Fruit fly (Drosophila melanogaster) whole organism, embryonic: ENCODE results near the gene Glg1.

ENCODE experiments used
- ATbp ChIP-seq: fragments of 200-800 bp; sonication (Bioruptor generic); optimal IDR thresholded peaks from 2 replicates; lab custom pipeline; 2017; ENCODE audit warnings: missing biosample characterization, mild to moderate bottlenecking, missing genetic modification characterization, missing genetic modification reagents
- Adf1 ChIP-seq: fragments of 200-800 bp; sonication (Bioruptor generic); IDR thresholded peaks from 2 replicates; pipeline ENCODE4 v1.3.6; 2022; ENCODE audit warnings: missing biosample characterization, missing genetic modification characterization
- Atf6 ChIP-seq: fragments of 200-800 bp; sonication (Bioruptor generic); IDR thresholded peaks from 2 replicates; pipeline ENCODE4 v1.3.6; 2022; ENCODE audit warnings: missing biosample characterization, missing genetic modification characterization
- B-H2 ChIP-seq: fragments of 200-800 bp; sonication (Bioruptor generic); optimal IDR thresholded peaks from 2 replicates; lab custom pipeline; 2018; ENCODE audit warnings: missing biosample characterization, mild to moderate bottlenecking, missing genetic modification characterization
- CG11456 ChIP-seq: fragments of 200-800 bp; sonication (Bioruptor generic); IDR thresholded peaks from 3 replicates; pipeline ENCODE4 v1.3.6; 2022; ENCODE audit warnings: missing biosample characterization, missing genetic modification characterization
- CG11504 ChIP-seq: fragments of 200-800 bp; sonication (Bioruptor generic); optimal IDR thresholded peaks from 3 replicates; lab custom pipeline; 2019; ENCODE audit warnings: missing biosample characterization, mild to moderate bottlenecking, missing genetic modification characterization, moderate library complexity
- CG11696 ChIP-seq: fragments of 200-800 bp; sonication (Bioruptor generic); IDR thresholded peaks from 2 replicates; pipeline ENCODE4 v1.3.6; 2022; ENCODE audit warnings: missing biosample characterization, missing genetic modification characterization
- CG12104 ChIP-seq: fragments of 200-800 bp; sonication (Bioruptor generic); optimal IDR thresholded peaks from 3 replicates; lab custom pipeline; 2016; ENCODE audit warnings: missing biosample characterization, missing genetic modification characterization
- CG14710 ChIP-seq: fragments of 200-800 bp; sonication (Bioruptor generic); optimal IDR thresholded peaks from 3 replicates; lab custom pipeline; 2019; ENCODE audit warnings: missing biosample characterization, mild to moderate bottlenecking, missing genetic modification characterization, moderate library complexity
- CG14965 ChIP-seq: fragments of 200-800 bp; sonication (Bioruptor generic); optimal IDR thresholded peaks from 2 replicates; lab custom pipeline; 2016; ENCODE audit warnings: missing biosample characterization, missing genetic modification characterization, borderline replicate concordance
- CG16815 ChIP-seq: fragments of 200-800 bp; sonication (Bioruptor generic); optimal IDR thresholded peaks from 3 replicates; lab custom pipeline; 2017; ENCODE audit warnings: missing biosample characterization, mild to moderate bottlenecking, missing genetic modification characterization
- CG17186 ChIP-seq: fragments of 200-800 bp; sonication (Bioruptor generic); optimal IDR thresholded peaks from 3 replicates; lab custom pipeline; 2017; ENCODE audit warnings: missing biosample characterization, missing genetic modification reagents, missing genetic modification characterization
- CG17359 ChIP-seq: fragments of 200-800 bp; sonication (Bioruptor generic); optimal IDR thresholded peaks from 3 replicates; lab custom pipeline; 2018; ENCODE audit warnings: missing biosample characterization, mild to moderate bottlenecking, missing genetic modification characterization, moderate library complexity
- CG17829 ChIP-seq: fragments of 200-800 bp; optimal IDR thresholded peaks from 2 replicates; lab custom pipeline; 2019; ENCODE audit warnings: missing biosample characterization, mild to moderate bottlenecking, missing genetic modification characterization, moderate library complexity
- CG18262 ChIP-seq: fragments of 200-800 bp; optimal IDR thresholded peaks from 3 replicates; lab custom pipeline; 2019; ENCODE audit warnings: missing biosample characterization, mild to moderate bottlenecking, missing genetic modification characterization, moderate library complexity
- CG2199 ChIP-seq: fragments of 200-800 bp; sonication (Bioruptor generic); IDR thresholded peaks from 3 replicates; pipeline ENCODE4 v1.3.6; 2022; ENCODE audit warnings: missing biosample characterization, missing genetic modification characterization
- CG31388 ChIP-seq: fragments of 200-800 bp; sonication (Bioruptor generic); optimal IDR thresholded peaks from 2 replicates; lab custom pipeline; 2016; ENCODE audit warnings: missing biosample characterization, missing genetic modification characterization
- CG32767 ChIP-seq: fragments of 200-800 bp; sonication (Bioruptor generic); IDR thresholded peaks from 2 replicates; pipeline ENCODE4 v1.3.6; 2022; ENCODE audit warnings: missing biosample characterization, missing genetic modification characterization
- CG6683 ChIP-seq: fragments of 200-800 bp; sonication (Bioruptor generic); optimal IDR thresholded peaks from 2 replicates; lab custom pipeline; 2017; ENCODE audit warnings: missing biosample characterization, mild to moderate bottlenecking, missing genetic modification characterization, missing genetic modification reagents
- CG7745 ChIP-seq: fragments of 200-800 bp; sonication (Bioruptor generic); optimal IDR thresholded peaks from 2 replicates; lab custom pipeline; 2018; ENCODE audit warnings: missing biosample characterization, mild to moderate bottlenecking, missing genetic modification characterization, moderate library complexity
- CG7987 ChIP-seq: fragments of 200-800 bp; sonication (Bioruptor generic); optimal IDR thresholded peaks from 2 replicates; lab custom pipeline; 2018; ENCODE audit warnings: missing biosample characterization, mild to moderate bottlenecking, missing genetic modification characterization, moderate library complexity
- CG9817 ChIP-seq: fragments of 200-800 bp; sonication (Bioruptor generic); optimal IDR thresholded peaks from 2 replicates; lab custom pipeline; 2018; ENCODE audit warnings: missing biosample characterization, mild to moderate bottlenecking, missing genetic modification characterization, moderate library complexity
- Dbx ChIP-seq: fragments of 200-800 bp; sonication (Bioruptor generic); IDR thresholded peaks from 3 replicates; pipeline ENCODE4 v1.3.6; 2022; ENCODE audit warnings: missing biosample characterization, missing genetic modification characterization
- Doc2 ChIP-seq: fragments of 200-800 bp; sonication (Bioruptor generic); IDR thresholded peaks from 2 replicates; pipeline ENCODE4 v1.3.6; 2022; ENCODE audit warnings: missing biosample characterization, missing genetic modification characterization
- Ets65A ChIP-seq: fragments of 200-800 bp; sonication (Bioruptor generic); peaks from one replicate; lab custom pipeline; 2016; ENCODE audit warnings: missing biosample characterization, missing genetic modification characterization
- HHEX ChIP-seq: fragments of 200-800 bp; sonication (Bioruptor generic); optimal IDR thresholded peaks from 3 replicates; lab custom pipeline; 2017; ENCODE audit warnings: missing biosample characterization, mild to moderate bottlenecking, missing genetic modification characterization, missing genetic modification reagents
- Nf-YA ChIP-seq: fragments of 200-800 bp; sonication (Bioruptor generic); IDR thresholded peaks from 2 replicates; pipeline ENCODE4 v1.3.6; 2022; ENCODE audit warnings: missing biosample characterization, missing genetic modification characterization
- Oaz ChIP-seq: fragments of 200-800 bp; sonication (Bioruptor generic); IDR thresholded peaks from 2 replicates; pipeline ENCODE4 v1.3.6; 2022; ENCODE audit warnings: missing biosample characterization, missing genetic modification characterization
- Ptx1 ChIP-seq: fragments of 200-800 bp; sonication (Bioruptor generic); IDR thresholded peaks from 2 replicates; pipeline ENCODE4 v1.3.6; 2022; ENCODE audit warnings: missing biosample characterization, missing genetic modification characterization
- Taf1 ChIP-seq: fragments of 200-800 bp; sonication (Bioruptor generic); IDR thresholded peaks from 2 replicates; pipeline ENCODE4 v1.3.6; 2022; ENCODE audit warnings: missing biosample characterization, missing genetic modification characterization
- abd-A ChIP-seq: fragments of 200-800 bp; sonication (Bioruptor generic); optimal IDR thresholded peaks from 3 replicates; lab custom pipeline; 2019; ENCODE audit warnings: missing biosample characterization, mild to moderate bottlenecking, missing genetic modification characterization, moderate library complexity
- ac ChIP-seq: fragments of 200-800 bp; sonication (Bioruptor generic); optimal IDR thresholded peaks from 3 replicates; lab custom pipeline; 2017; ENCODE audit warnings: missing biosample characterization, mild to moderate bottlenecking, missing genetic modification characterization
- amos ChIP-seq: fragments of 200-800 bp; sonication (Bioruptor generic); IDR thresholded peaks from 2 replicates; pipeline ENCODE4 v1.3.6; 2022; ENCODE audit warnings: missing biosample characterization, missing genetic modification characterization; ENCODE audit not compliant: partially characterized antibody
- ap ChIP-seq: fragments of 200-800 bp; sonication (Bioruptor generic); IDR thresholded peaks from 2 replicates; pipeline ENCODE4 v1.3.6; 2022; ENCODE audit warnings: missing biosample characterization, missing genetic modification characterization
- ash1 ChIP-seq: fragments of 200-800 bp; sonication (Bioruptor generic); optimal IDR thresholded peaks from 2 replicates; lab custom pipeline; 2018; ENCODE audit warnings: missing biosample characterization, mild to moderate bottlenecking, missing genetic modification characterization
- crc ChIP-seq: fragments of 200-800 bp; sonication (Bioruptor generic); optimal IDR thresholded peaks from 2 replicates; lab custom pipeline; 2016; ENCODE audit warnings: missing biosample characterization, missing genetic modification characterization
- dmrt99B ChIP-seq: fragments of 200-800 bp; sonication (Bioruptor generic); optimal IDR thresholded peaks from 2 replicates; lab custom pipeline; 2018; ENCODE audit warnings: missing biosample characterization, mild to moderate bottlenecking, missing genetic modification characterization, moderate library complexity
- eyg ChIP-seq: fragments of 200-800 bp; sonication (Bioruptor generic); optimal IDR thresholded peaks from 3 replicates; lab custom pipeline; 2016; ENCODE audit warnings: missing biosample characterization, missing genetic modification characterization
- fd102C ChIP-seq: fragments of 200-800 bp; sonication (Bioruptor generic); optimal IDR thresholded peaks from 2 replicates; lab custom pipeline; 2018; ENCODE audit warnings: missing biosample characterization, mild to moderate bottlenecking, missing genetic modification characterization, moderate library complexity
- fd96Cb ChIP-seq: fragments of 200-800 bp; sonication (Bioruptor generic); optimal IDR thresholded peaks from 2 replicates; lab custom pipeline; 2018; ENCODE audit warnings: missing biosample characterization, mild to moderate bottlenecking, missing genetic modification characterization, moderate library complexity
- gem ChIP-seq: fragments of 200-800 bp; sonication (Bioruptor generic); optimal IDR thresholded peaks from 2 replicates; lab custom pipeline; 2019; ENCODE audit warnings: missing biosample characterization, mild to moderate bottlenecking, missing genetic modification characterization, moderate library complexity
- lmd ChIP-seq: fragments of 200-800 bp; sonication (Bioruptor generic); IDR thresholded peaks from 2 replicates; pipeline ENCODE4 v1.3.6; 2022; ENCODE audit warnings: missing biosample characterization, missing genetic modification characterization
- lov ChIP-seq, 2 experiments: fragments of 200-800 bp in 1 of 2; fragments of >200 bp in 1 of 2; sonication (Bioruptor generic) in 1 of 2; IDR thresholded peaks in 1 of 2; optimal IDR thresholded peaks in 1 of 2; 2 replicates in 1 of 2; 3 replicates in 1 of 2; pipeline versions ENCODE4 v1.3.6 to Lab custom; 2017 to 2022; ENCODE audit warnings: missing biosample characterization in 1 of 2, missing genetic modification characterization in 1 of 2
- otp ChIP-seq: fragments of 200-800 bp; sonication (Bioruptor generic); IDR thresholded peaks from 3 replicates; pipeline ENCODE4, ENCODE4 v1.3.6; 2022; ENCODE audit warnings: missing biosample characterization, missing genetic modification characterization
- phol ChIP-seq: fragments of 200-800 bp; sonication (Bioruptor generic); optimal IDR thresholded peaks from 3 replicates; lab custom pipeline; 2018; ENCODE audit warnings: missing biosample characterization, mild to moderate bottlenecking, missing genetic modification characterization, moderate library complexity
- prd ChIP-seq, 3 experiments: fragments of >200 bp in 2 of 3; fragments of 200-800 bp in 1 of 3; sonication (Bioruptor generic) in 1 of 3; optimal IDR thresholded peaks in 2 of 3; IDR thresholded peaks in 1 of 3; 2 replicates in 2 of 3; 3 replicates in 1 of 3; pipeline versions ENCODE4 v1.3.6 to Lab custom; 2017 to 2022; ENCODE audit warnings: missing biosample characterization in 1 of 3, missing genetic modification characterization in 1 of 3
- schlank ChIP-seq: fragments of 200-800 bp; sonication (Bioruptor generic); optimal IDR thresholded peaks from 2 replicates; lab custom pipeline; 2018; ENCODE audit warnings: missing biosample characterization, mild to moderate bottlenecking, missing genetic modification characterization
- sna ChIP-seq: fragments of 200-800 bp; sonication (Bioruptor generic); IDR thresholded peaks from 2 replicates; pipeline ENCODE4 v1.3.6; 2022; ENCODE audit warnings: missing biosample characterization, missing genetic modification characterization; ENCODE audit not compliant: partially characterized antibody
- ssp ChIP-seq: fragments of 200-800 bp; sonication (Bioruptor generic); IDR thresholded peaks from 2 replicates; pipeline ENCODE4 v1.3.6; 2022; ENCODE audit warnings: missing biosample characterization, missing genetic modification characterization
- sug ChIP-seq: fragments of 200-800 bp; optimal IDR thresholded peaks from 2 replicates; lab custom pipeline; 2019; ENCODE audit warnings: missing biosample characterization, mild to moderate bottlenecking, missing genetic modification characterization, moderate library complexity
- tio ChIP-seq: fragments of 200-800 bp; sonication (Bioruptor generic); optimal IDR thresholded peaks from 2 replicates; lab custom pipeline; 2017; ENCODE audit warnings: missing biosample characterization, missing genetic modification characterization, inconsistent platforms

Gene Glg1

DNA sequence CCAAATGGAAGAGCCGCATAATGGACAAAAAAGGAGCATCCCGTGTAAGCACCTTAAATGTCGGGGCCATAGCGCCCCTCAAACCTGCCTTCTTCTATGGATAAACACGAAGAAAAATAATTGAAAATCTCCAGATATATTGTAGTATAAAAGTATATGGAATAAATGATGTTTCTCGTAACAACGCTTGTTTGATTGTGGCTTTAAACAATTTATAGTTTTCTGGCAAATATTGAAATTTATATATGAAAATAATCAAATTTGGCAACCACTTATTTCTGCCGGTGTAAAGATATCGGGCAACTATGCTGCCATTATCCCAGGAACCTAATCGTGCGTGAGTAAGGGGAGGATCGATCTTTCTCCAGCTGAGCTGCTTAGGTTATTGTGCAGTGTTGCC lies 52.1 kb downstream of the Glg1 start (continued):
- TF ChIP-seq gem: peak; percentile 39
- TF ChIP-seq CG16815 (GFP tag; lab: Kevin White, UChicago): peak; percentile 1
- TF ChIP-seq ATbp (GFP tag; lab: Kevin White, UChicago): no peak
- no peak for TF ChIP-seq Doc2
- TF ChIP-seq CG14710 (tag; lab: Kevin White, UChicago): peak; percentile 23
- no peak for TF ChIP-seq abd-A
- no peak for TF ChIP-seq prd (optimal IDR thresholded peaks at IDR 0.05; lab: Kevin White, UChicago)
- peak; percentile 48; the same call in 1 of the 3 replicates for TF ChIP-seq prd (GFP tag; IDR thresholded peaks at IDR 0.05; lab: Robert Waterston, UW)
- no peak for TF ChIP-seq sug
- peak; percentile 50 for TF ChIP-seq fd102C (GFP tag; lab: Kevin White, UChicago)
- TF ChIP-seq phol: peak; percentile 17
- no peak for TF ChIP-seq CG2199 (GFP tag; lab: Robert Waterston, UW)
- TF ChIP-seq Oaz (GFP tag; lab: Robert Waterston, UW): no peak
- no peak for TF ChIP-seq ssp
- no peak for TF ChIP-seq CG32767 (GFP tag; lab: Robert Waterston, UW)
- no peak for TF ChIP-seq otp
- TF ChIP-seq schlank (tag; lab: Kevin White, UChicago): no peak
- TF ChIP-seq CG18262 (tag; lab: Kevin White, UChicago): peak; percentile 39
- TF ChIP-seq CG11504: no peak
- TF ChIP-seq CG17829 (tag; lab: Kevin White, UChicago): peak; percentile 6
- TF ChIP-seq sna (GFP tag; lab: Robert Waterston, UW): no peak
- no peak for TF ChIP-seq CG6683 (GFP tag; lab: Kevin White, UChicago)

DNA sequence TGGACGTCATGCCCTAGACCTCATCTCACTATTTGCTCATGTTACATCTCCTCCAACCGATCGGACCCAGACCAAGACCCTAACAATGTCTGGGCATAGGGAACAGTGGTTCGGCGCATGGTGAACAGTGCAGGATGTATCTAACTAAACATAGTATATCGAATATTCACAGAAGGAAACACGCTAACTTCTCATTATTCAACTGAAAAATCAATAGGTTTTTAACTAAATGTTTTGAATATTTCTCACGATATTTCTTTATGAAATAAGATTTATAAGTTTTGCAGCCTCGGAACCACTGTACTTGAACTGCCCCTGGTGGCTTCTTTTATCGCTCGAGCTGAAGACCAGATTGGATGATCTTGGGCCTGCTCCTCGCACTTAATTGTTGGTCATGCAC lies 53.7 kb downstream of the Glg1 start:
- TF ChIP-seq HHEX (no peak), CG17186 (GFP tag; lab: Kevin White, UChicago) (no peak), lov (optimal IDR thresholded peaks at IDR 0.05; lab: Kevin White, UChicago) (no peak), lov (GFP tag; IDR thresholded peaks at IDR 0.05; lab: Robert Waterston, UW) (no peak), B-H2 (no peak), Ptx1 (GFP tag; lab: Robert Waterston, UW) (peak; percentile 56), CG11696 (GFP tag; lab: Robert Waterston, UW) (no peak), CG7987 (GFP tag; lab: Kevin White, UChicago) (no peak), amos (GFP tag; lab: Robert Waterston, UW) (no peak), otp (peak; percentile 65; the same call in 2 of the 3 replicates), Atf6 (GFP tag; lab: Robert Waterston, UW) (no peak), Nf-YA (no peak), ash1 (GFP tag; lab: Kevin White, UChicago) (no peak), fd96Cb (tag; lab: Kevin White, UChicago) (peak; percentile 64), Dbx (GFP tag; lab: Robert Waterston, UW) (no peak), CG17359 (tag; lab: Kevin White, UChicago) (peak; percentile 39), CG7745 (tag; lab: Kevin White, UChicago) (peak; percentile 21), tio (peak; percentile 38), CG31388 (GFP tag; lab: Kevin White, UChicago) (no peak), Adf1 (GFP tag; lab: Robert Waterston, UW) (no peak), eyg (GFP tag; lab: Kevin White, UChicago) (no peak), dmrt99B (tag; lab: Kevin White, UChicago) (peak; percentile 61), Ets65A (GFP tag; lab: Kevin White, UChicago) (no peak), crc (GFP tag; lab: Kevin White, UChicago) (no peak), CG11456 (GFP tag; lab: Robert Waterston, UW) (no peak), CG9817 (tag; lab: Kevin White, UChicago) (no peak), lmd (GFP tag; lab: Robert Waterston, UW) (no peak), ac (GFP tag; lab: Kevin White, UChicago) (peak; percentile 76), CG12104 (GFP tag; lab: Kevin White, UChicago) (peak; percentile 4), Taf1 (GFP tag; lab: Robert Waterston, UW) (no peak), CG14965 (GFP tag; lab: Kevin White, UChicago) (no peak), ap (GFP tag; lab: Robert Waterston, UW) (no peak)
